Fruit fly (Drosophila melanogaster) whole organism: ENCODE results near the gene Josd.

ENCODE experiments used
- EcR ChIP-seq, 2 experiments: fragments of >200 bp; optimal IDR thresholded peaks; 2 replicates each; lab custom pipeline; 2017; ENCODE audit warnings: missing biosample characterization in 2 of 2, missing genetic modification characterization in 2 of 2, missing genetic modification reagents in 2 of 2
- pan ChIP-seq: fragments of >200 bp; optimal IDR thresholded peaks from 2 replicates; lab custom pipeline; 2017
- psq ChIP-seq: fragments of >200 bp; optimal IDR thresholded peaks from 2 replicates; lab custom pipeline; 2017
- usp ChIP-seq: fragments of >200 bp; optimal IDR thresholded peaks from 2 replicates; lab custom pipeline; 2017; ENCODE audit warnings: missing biosample characterization, missing genetic modification characterization, mixed read lengths

dm6 chrX:6310408-6310807, 49.4 kb downstream of the Josd start:
- TF ChIP-seq pan: no peak
- no peak for TF ChIP-seq psq
- TF ChIP-seq usp (GFP tag; lab: Kevin White, UChicago): no peak
- no peak for TF ChIP-seq EcR (GFP tag; optimal IDR thresholded peaks at IDR 0.05; lab: Kevin White, UChicago)
